Fruit fly (Drosophila melanogaster) ovary, adult (tissue): ENCODE results near the gene CG6067.
A peak's percentile ranks its signal among the peaks of the same experiment; 100 is the strongest.

Experiments used
- CG17801 ChIP-seq: fragments of 200-800 bp; optimal IDR thresholded peaks from 2 replicates; lab custom pipeline; 2019; ENCODE audit warnings: missing biosample characterization, mild to moderate bottlenecking, missing genetic modification characterization, moderate library complexity; ENCODE audit not compliant: partially characterized antibody

Gene CG6067

DNA sequence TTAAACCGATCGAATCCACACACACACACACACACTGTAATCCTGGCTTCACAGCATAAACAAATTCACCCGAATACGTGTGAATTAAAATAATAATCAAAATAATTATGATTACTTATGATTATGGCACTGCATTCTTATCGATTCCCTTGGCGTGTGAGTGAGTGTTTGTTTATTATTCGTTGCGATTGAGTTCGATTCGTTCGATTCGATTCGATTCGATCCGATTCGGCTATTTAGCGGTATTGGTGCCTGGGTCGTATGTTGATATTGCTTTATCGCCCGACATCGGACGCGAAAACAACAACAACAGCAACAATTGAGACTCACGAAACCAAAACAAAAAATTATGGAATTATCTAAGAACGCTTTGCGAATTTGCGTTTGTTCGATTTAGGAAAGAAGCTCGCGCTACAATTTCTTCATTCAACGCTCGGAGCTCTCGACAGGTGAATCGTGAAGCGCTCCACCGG is at the start of gene CG6067:
Gene CG6067 (plus strand): TSS at position 423 of the 473 bp plus-strand sequence.
- TF ChIP-seq CG17801, result no peak

DNA sequence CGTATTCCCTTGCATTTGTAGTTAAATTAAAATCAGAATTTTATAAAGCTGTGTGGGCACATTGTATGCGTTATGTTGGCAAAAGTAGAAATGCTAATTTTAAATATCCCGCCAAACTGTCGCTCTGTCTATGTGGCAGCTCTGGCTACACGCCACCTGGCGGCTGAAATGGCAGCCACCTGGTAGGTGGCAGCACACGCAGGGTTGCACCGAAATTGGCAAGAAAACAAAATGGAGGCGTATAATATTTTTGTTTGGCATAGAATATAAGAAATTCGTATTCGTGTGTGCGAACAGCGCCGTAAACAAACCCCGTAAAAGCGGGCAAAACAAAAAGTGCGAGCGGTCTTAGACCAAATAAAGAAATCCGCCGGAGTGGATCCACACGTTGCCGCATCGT is 47.5 kb upstream of the CG6067 start, which contains the start of gene CG12236:
Gene CG12236 (plus strand): TSS at position 220 of the 400 bp plus-strand sequence.
- peak; percentile 37 for TF ChIP-seq CG17801

dm6 chrX:5914992-5915751 is 40.3 kb upstream of the CG6067 start:
- no peak for TF ChIP-seq CG17801

- TF ChIP-seq CG17801, result peak; percentile 79
These were observed 39.5 kb upstream of the CG6067 start for dm6 chrX:5915752-5916493.

dm6 chrX:5916494-5917309 is 38.7 kb upstream of the CG6067 start, which contains the start of the genes Shmt and CG3726:
Gene Shmt (minus strand): TSS chrX:5916797.
Gene CG3726 (plus strand): TSS chrX:5917097.
- TF ChIP-seq CG17801, result no peak

DNA sequence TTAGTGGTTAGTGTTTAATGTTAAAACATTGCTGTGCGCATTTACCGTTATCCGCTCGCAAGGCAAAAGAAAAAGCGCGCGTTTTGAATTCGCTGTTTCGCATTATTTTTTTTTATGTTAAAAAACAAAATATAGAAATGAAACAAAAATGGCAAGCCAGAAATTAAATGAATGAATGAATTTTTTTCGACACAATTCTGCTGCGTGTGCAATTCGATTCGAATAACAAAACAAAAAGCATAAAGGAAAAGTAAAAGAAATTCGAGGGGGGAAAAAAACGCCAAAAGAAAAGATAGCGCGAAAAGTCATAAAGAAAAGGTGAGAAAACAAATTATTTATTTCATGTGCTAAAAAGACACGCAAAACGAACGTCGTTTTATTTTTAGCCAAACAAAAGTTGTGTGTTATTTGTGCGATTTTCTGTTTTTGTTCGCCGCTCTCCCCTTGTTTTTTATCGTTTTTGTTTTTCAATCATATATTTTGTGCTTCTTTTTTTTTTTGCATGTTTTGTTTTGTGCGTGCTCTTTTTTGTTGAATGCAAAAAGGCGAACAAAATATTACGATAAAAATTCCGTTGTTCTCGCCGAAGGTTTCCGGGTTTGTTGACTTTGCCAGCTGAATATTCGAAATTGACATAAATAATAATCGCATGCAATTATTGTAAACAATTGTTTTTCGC is 38.0 kb upstream of the CG6067 start:
- TF ChIP-seq CG17801, result peak; percentile 25

DNA sequence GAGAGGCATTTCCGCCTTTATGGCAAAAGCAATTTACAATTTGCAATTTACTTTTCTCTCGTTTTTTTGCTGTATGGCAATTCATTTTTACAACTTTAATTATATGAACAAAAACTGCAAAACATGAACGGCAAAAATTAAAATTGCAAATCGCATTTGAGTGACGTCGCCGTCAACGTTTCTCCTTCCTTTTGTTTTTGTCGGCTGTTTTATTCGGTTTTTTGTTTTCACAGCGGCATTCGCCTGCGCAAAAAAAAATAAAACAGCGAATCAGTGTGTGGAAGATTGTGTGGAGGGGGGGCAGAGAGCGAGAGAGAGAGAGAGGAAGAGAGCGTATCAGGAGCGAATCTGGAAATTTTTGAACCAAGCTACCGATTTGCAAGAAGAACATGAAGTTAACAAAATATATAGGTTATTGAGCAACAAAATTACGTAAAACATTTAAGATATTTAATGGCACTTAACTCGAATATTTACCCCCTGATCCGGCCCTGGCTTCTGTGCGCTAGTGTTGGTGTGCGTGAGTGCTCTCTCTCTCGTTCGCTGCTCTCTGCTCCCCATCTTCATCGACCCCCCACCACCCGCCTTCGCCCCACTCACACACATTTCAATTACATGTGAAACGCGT is 36.8 kb upstream of the CG6067 start:
- peak; percentile 94 for TF ChIP-seq CG17801

dm6 chrX:5920932-5921331 is 34.5 kb upstream of the CG6067 start:
- no peak for TF ChIP-seq CG17801

DNA sequence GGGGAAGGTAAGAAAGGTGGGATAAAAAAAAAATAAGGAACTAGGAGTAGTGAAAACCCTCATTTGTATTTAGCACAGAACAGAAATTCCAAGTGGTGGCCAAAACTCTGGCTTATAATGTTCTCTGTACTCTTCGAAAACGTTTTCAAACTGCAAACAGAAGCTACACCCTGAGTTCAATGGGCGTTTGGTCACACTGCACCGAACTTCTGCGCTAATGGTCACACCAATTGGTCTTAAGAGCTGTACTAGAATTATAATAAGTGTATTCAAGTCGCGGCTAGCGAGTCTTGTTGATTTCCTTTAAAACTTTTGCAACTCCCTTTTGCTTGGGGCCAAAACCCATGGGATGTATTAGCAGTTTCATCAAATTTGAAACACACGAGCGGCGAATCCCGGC is 33.4 kb upstream of the CG6067 start:
- no peak for TF ChIP-seq CG17801

dm6 chrX:5923124-5923523 is 32.3 kb upstream of the CG6067 start:
- TF ChIP-seq CG17801, result no peak

- TF ChIP-seq CG17801, result no peak
These were observed 31.1 kb upstream of the CG6067 start for dm6 chrX:5924378-5924777.

dm6 chrX:5925793-5926418 is 29.5 kb upstream of the CG6067 start:
- peak; percentile 73 for TF ChIP-seq CG17801

DNA sequence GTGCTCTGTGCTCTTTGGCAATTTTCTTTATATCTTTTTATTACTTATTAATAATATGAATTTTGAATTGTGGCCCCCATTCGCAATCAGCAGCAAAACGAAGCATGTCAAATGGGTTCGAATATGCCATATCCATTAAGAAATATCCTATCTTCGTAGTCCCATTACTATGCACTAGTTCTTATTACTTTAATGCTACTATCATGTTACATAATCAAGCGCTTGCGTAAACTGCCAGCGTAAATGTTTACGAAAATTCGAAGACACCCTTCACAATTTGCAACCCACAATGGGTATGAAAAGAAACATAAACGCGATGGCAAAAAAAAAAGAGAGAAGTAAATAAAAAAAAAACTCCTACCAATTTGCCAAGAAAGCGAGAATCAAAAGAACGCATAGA is 28.7 kb upstream of the CG6067 start:
- TF ChIP-seq CG17801, result peak; percentile 47

DNA sequence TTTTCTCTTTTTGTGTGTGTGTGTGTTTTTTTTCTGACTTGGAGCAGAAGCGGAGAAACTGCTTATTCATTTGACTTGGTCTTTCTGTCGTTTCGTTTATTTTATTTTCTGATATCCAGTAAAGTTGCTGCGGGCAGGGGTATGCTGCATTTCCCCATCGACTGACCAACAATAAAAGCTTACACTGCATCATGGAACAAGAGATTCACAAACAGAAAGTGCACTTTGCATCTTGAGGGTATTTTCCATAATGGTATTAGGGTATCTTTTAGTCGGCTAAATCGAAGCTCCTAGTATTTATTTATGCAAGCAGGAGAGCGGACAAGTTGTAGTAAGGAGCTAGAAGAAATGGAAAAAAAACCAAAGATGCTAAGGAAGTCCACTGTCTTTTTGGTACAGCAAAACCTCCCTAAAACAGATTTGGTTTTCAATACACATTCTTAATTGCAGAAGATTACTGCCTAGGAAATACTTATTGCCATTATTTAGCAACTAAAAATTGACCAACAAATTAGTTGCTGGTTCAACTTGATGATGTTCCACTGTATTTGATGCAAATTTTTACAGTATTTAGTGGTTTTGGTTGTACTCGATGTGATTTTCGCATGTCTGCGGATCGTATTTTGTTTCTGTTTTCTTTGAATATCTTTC is 23.0 kb upstream of the CG6067 start:
- peak; percentile 95 for TF ChIP-seq CG17801
